Worm (Caenorhabditis elegans): ENCODE data around the gene sdz-33.

ce11 chrIII:11947527-11947926 lies 40.2 kb downstream of the sdz-33 start:
- no peak for TF ChIP-seq med-1 (GFP tag; optimal IDR thresholded peaks at IDR 0.05; ENCODE audit: insufficient read depth)
- TF ChIP-seq ref-1 (GFP tag; conservative IDR thresholded peaks at IDR 0.05) = no peak
- TF ChIP-seq tab-1 (GFP tag; IDR thresholded peaks at IDR 0.05) = no peak
